Worm (Caenorhabditis elegans) whole organism, early embryonic: ENCODE measurements around the gene cct-6.

Experiments used
- ama-1 ChIP-seq: fragments of 150-350 bp; optimal IDR thresholded peaks from 2 replicates; lab custom pipeline; 2014
- ceh-13 ChIP-seq: fragments of 200-800 bp; sonication (Bioruptor generic); optimal IDR thresholded peaks from 2 replicates; lab custom pipeline; 2018; ENCODE audit warnings: mild to moderate bottlenecking, missing genetic modification characterization, missing compliant biosample characterization
- flt-1 ChIP-seq: fragments of 200-800 bp; sonication (Bioruptor generic); IDR thresholded peaks from 2 replicates; pipeline ENCODE4 v1.3.6; 2022; ENCODE audit warnings: missing genetic modification characterization, missing compliant biosample characterization
- hmbx-1 ChIP-seq: sonication (generic microtip); optimal IDR thresholded peaks from 2 replicates; lab custom pipeline; 2016; ENCODE audit warnings: mild to moderate bottlenecking, missing genetic modification characterization, missing compliant biosample characterization
- pes-1 ChIP-seq: fragments of 200-800 bp; sonication (Bioruptor generic); IDR thresholded peaks from 2 replicates; pipeline ENCODE4 v1.3.6; 2022; ENCODE audit warnings: missing genetic modification reagents, missing genetic modification characterization, missing compliant biosample characterization
- sea-1 ChIP-seq: fragments of 200-800 bp; sonication (Bioruptor generic); conservative IDR thresholded peaks from 2 replicates; pipeline ENCODE4 v1.3.6; 2022; ENCODE audit warnings: missing genetic modification characterization, missing compliant biosample characterization

- TF ChIP-seq pes-1 (GFP tag; lab: Robert Waterston, UW) (no peak), flt-1 (GFP tag; lab: Robert Waterston, UW) (no peak), ama-1 (lab: Kevin White, UChicago) (no peak), ceh-13 (no peak), sea-1 (GFP tag; lab: Robert Waterston, UW) (no peak), hmbx-1 (tag; lab: Kevin White, UChicago) (no peak)
Observed at ce11 chrIII:5875705-5876104, 20.2 kb upstream of the cct-6 start.
